Worm (Caenorhabditis elegans) whole organism, young adult: Measurements from ENCODE around the gene nasp-2.

Source experiments
- B0019.2 ChIP-seq: fragments of 200-800 bp; sonication (Bioruptor generic); conservative IDR thresholded peaks from 2 replicates; pipeline ENCODE4 v1.3.6; 2022; ENCODE audit warnings: missing genetic modification reagents, missing genetic modification characterization, missing compliant biosample characterization
- B0261.1 ChIP-seq: sonication (generic microtip); optimal IDR thresholded peaks from 2 replicates; lab custom pipeline; 2016; ENCODE audit warnings: mild to moderate bottlenecking, missing genetic modification characterization, moderate library complexity, missing compliant biosample characterization
- F37B4.10 ChIP-seq: fragments of 200-800 bp; sonication (Bioruptor generic); IDR thresholded peaks from 2 replicates; pipeline ENCODE4 v1.3.6; 2022; ENCODE audit warnings: missing genetic modification characterization, missing compliant biosample characterization
- F52B5.7 ChIP-seq: sonication (generic microtip); optimal IDR thresholded peaks from 2 replicates; lab custom pipeline; 2016; ENCODE audit warnings: mild to moderate bottlenecking, missing genetic modification characterization, missing compliant biosample characterization
- F57C9.4 ChIP-seq: sonication (generic microtip); optimal IDR thresholded peaks from 2 replicates; lab custom pipeline; 2017; ENCODE audit warnings: mild to moderate bottlenecking, missing genetic modification characterization, missing compliant biosample characterization
- Y53F4B.3 ChIP-seq: fragments of 200-800 bp; sonication (Bioruptor generic); IDR thresholded peaks from 2 replicates; pipeline ENCODE4 v1.3.6; 2022; ENCODE audit warnings: missing genetic modification reagents, missing genetic modification characterization, missing compliant biosample characterization
- akir-1 ChIP-seq: fragments of 200-800 bp; sonication (Bioruptor generic); optimal IDR thresholded peaks from 2 replicates; lab custom pipeline; 2018; ENCODE audit warnings: mild to moderate bottlenecking, missing genetic modification characterization, moderate library complexity, missing compliant biosample characterization
- aptf-3 ChIP-seq: fragments of 200-800 bp; sonication (Bioruptor generic); IDR thresholded peaks from 2 replicates; pipeline ENCODE4 v1.3.6; 2022; ENCODE audit warnings: missing genetic modification characterization, missing compliant biosample characterization
- atf-7 ChIP-seq: sonication (generic microtip); optimal IDR thresholded peaks from 2 replicates; lab custom pipeline; 2017; ENCODE audit warnings: mild to moderate bottlenecking, missing genetic modification characterization, missing compliant biosample characterization
- bed-2 ChIP-seq: fragments of 200-800 bp; sonication (Bioruptor generic); IDR thresholded peaks from 2 replicates; pipeline ENCODE4 v1.3.6; 2022; ENCODE audit warnings: missing genetic modification reagents, missing genetic modification characterization, missing compliant biosample characterization
- cebp-1 ChIP-seq, 2 experiments: fragments of 200-800 bp in 1 of 2; sonication (Bioruptor generic) in 1 of 2; sonication (generic microtip) in 1 of 2; IDR thresholded peaks in 1 of 2; optimal IDR thresholded peaks in 1 of 2; 2 replicates each; pipeline versions ENCODE4 v1.3.6 to Lab custom; 2017 to 2022; ENCODE audit warnings: missing compliant biosample characterization in 2 of 2, missing genetic modification characterization in 2 of 2, mild to moderate bottlenecking in 1 of 2, missing genetic modification reagents in 1 of 2, moderate library complexity in 1 of 2
- ceh-58 ChIP-seq: fragments of 200-800 bp; sonication (Bioruptor generic); IDR thresholded peaks from 2 replicates; pipeline ENCODE4 v1.3.6; 2022; ENCODE audit warnings: missing genetic modification characterization, missing compliant biosample characterization
- die-1 ChIP-seq: sonication (generic microtip); optimal IDR thresholded peaks from 2 replicates; lab custom pipeline; 2016; ENCODE audit warnings: missing genotype, mild to moderate bottlenecking, missing genetic modification characterization, missing compliant biosample characterization
- egl-18 ChIP-seq: fragments of 200-800 bp; sonication (Bioruptor generic); IDR thresholded peaks from 2 replicates; pipeline ENCODE4 v1.3.6; 2022; ENCODE audit warnings: missing genetic modification reagents, missing genetic modification characterization, missing compliant biosample characterization
- egrh-3 ChIP-seq: fragments of 200-800 bp; sonication (Bioruptor generic); IDR thresholded peaks from 2 replicates; pipeline ENCODE4 v1.3.6; 2022; ENCODE audit warnings: missing genetic modification reagents, missing genetic modification characterization, missing compliant biosample characterization
- hlh-26 ChIP-seq: fragments of 200-800 bp; sonication (Bioruptor generic); conservative IDR thresholded peaks from 2 replicates; pipeline ENCODE4 v1.3.6; 2022; ENCODE audit warnings: missing genetic modification reagents, missing genetic modification characterization, missing compliant biosample characterization
- let-607 ChIP-seq, 2 experiments: fragments of 200-800 bp in 1 of 2; sonication (Bioruptor generic) in 1 of 2; sonication (generic microtip) in 1 of 2; optimal IDR thresholded peaks; 2 replicates each; lab custom pipeline; 2016 to 2018; ENCODE audit warnings: mild to moderate bottlenecking in 2 of 2, missing compliant biosample characterization in 2 of 2, missing genetic modification characterization in 2 of 2, moderate library complexity in 2 of 2, missing genotype in 1 of 2
- lsl-1 ChIP-seq: fragments of 200-800 bp; sonication (Bioruptor generic); optimal IDR thresholded peaks from 2 replicates; lab custom pipeline; 2018; ENCODE audit warnings: mild to moderate bottlenecking, missing genetic modification characterization, moderate library complexity, missing compliant biosample characterization
- lsy-27 ChIP-seq: sonication (generic microtip); optimal IDR thresholded peaks from 2 replicates; lab custom pipeline; 2017; ENCODE audit warnings: missing genetic modification characterization, mild to moderate bottlenecking, missing compliant biosample characterization, antibody characterized with exemption, missing genotype, borderline replicate concordance; ENCODE audit not compliant: insufficient read depth
- mcd-1 ChIP-seq: fragments of 200-800 bp; sonication (Bioruptor generic); IDR thresholded peaks from 2 replicates; pipeline ENCODE4 v1.3.6; 2022; ENCODE audit warnings: missing genetic modification reagents, missing genetic modification characterization, missing compliant biosample characterization
- mel-28 ChIP-seq: sonication (generic microtip); optimal IDR thresholded peaks from 2 replicates; lab custom pipeline; 2016; ENCODE audit warnings: borderline replicate concordance, mild to moderate bottlenecking, missing genetic modification characterization, missing compliant biosample characterization
- nfya-1 ChIP-seq: sonication (generic microtip); optimal IDR thresholded peaks from 2 replicates; lab custom pipeline; 2017; ENCODE audit warnings: antibody characterized with exemption, missing compliant biosample characterization, missing genetic modification characterization, borderline replicate concordance; ENCODE audit not compliant: insufficient read depth
- nfya-2 ChIP-seq: fragments of 200-800 bp; sonication (Bioruptor generic); IDR thresholded peaks from 2 replicates; pipeline ENCODE4 v1.3.6; 2022; ENCODE audit warnings: missing genetic modification reagents, missing genetic modification characterization, missing compliant biosample characterization
- nhr-120 ChIP-seq: fragments of 200-800 bp; sonication (Bioruptor generic); IDR thresholded peaks from 2 replicates; pipeline ENCODE4 v1.3.6; 2022; ENCODE audit warnings: missing genetic modification characterization, missing compliant biosample characterization
- nhr-27 ChIP-seq: fragments of 200-800 bp; sonication (Bioruptor generic); optimal IDR thresholded peaks from 2 replicates; lab custom pipeline; 2018; ENCODE audit warnings: mild to moderate bottlenecking, missing genetic modification characterization, moderate library complexity, missing compliant biosample characterization
- nhr-80 ChIP-seq: sonication (generic microtip); optimal IDR thresholded peaks from 2 replicates; lab custom pipeline; 2016; ENCODE audit warnings: missing genetic modification characterization, missing compliant biosample characterization
- snpc-1.3 ChIP-seq: sonication (generic microtip); optimal IDR thresholded peaks from 2 replicates; lab custom pipeline; 2017; ENCODE audit warnings: missing genetic modification characterization, mild to moderate bottlenecking, missing compliant biosample characterization, antibody characterized with exemption, moderate library complexity, missing genotype, missing genetic modification reagents; ENCODE audit not compliant: insufficient read depth
- tbp1 ChIP-seq: fragments of 200-800 bp; sonication (Bioruptor generic); optimal IDR thresholded peaks from 2 replicates; lab custom pipeline; 2018; ENCODE audit warnings: mild to moderate bottlenecking, missing genetic modification characterization, missing compliant biosample characterization
- unc-130 ChIP-seq: sonication (generic microtip); optimal IDR thresholded peaks from 2 replicates; lab custom pipeline; 2016; ENCODE audit warnings: missing genetic modification reagents, missing genetic modification characterization, missing compliant biosample characterization
- zfh-2 ChIP-seq: fragments of 200-800 bp; sonication (Bioruptor generic); conservative IDR thresholded peaks from 2 replicates; pipeline ENCODE4 v1.3.6; 2022; ENCODE audit warnings: missing genetic modification reagents, missing genetic modification characterization, missing compliant biosample characterization
- ztf-18 ChIP-seq: sonication (generic microtip); optimal IDR thresholded peaks from 2 replicates; lab custom pipeline; 2016; ENCODE audit warnings: missing genotype, mild to moderate bottlenecking, missing genetic modification characterization, missing compliant biosample characterization
- ztf-22 ChIP-seq: fragments of 200-800 bp; sonication (Bioruptor generic); optimal IDR thresholded peaks from 2 replicates; lab custom pipeline; 2018; ENCODE audit warnings: mild to moderate bottlenecking, missing genetic modification characterization, moderate library complexity, missing compliant biosample characterization
- ztf-26 ChIP-seq: sonication (generic microtip); optimal IDR thresholded peaks from 2 replicates; lab custom pipeline; 2017; ENCODE audit warnings: missing genetic modification characterization, missing compliant biosample characterization
- ztf-3 ChIP-seq: fragments of 200-800 bp; sonication (Bioruptor generic); optimal IDR thresholded peaks from 2 replicates; lab custom pipeline; 2018; ENCODE audit warnings: mild to moderate bottlenecking, missing genetic modification characterization, missing compliant biosample characterization

nasp-2 gene

ce11 chrV:13269228-13269630, 42.8 kb downstream of the nasp-2 start (continued):
- peak; percentile 74 for TF ChIP-seq atf-7
- no peak for TF ChIP-seq Y53F4B.3 (GFP tag; lab: Robert Waterston, UW)
- TF ChIP-seq B0261.1 (tag; lab: Kevin White, UChicago) = no peak
- no peak for TF ChIP-seq F57C9.4 (tag; lab: Kevin White, UChicago)
- no peak for TF ChIP-seq egrh-3 (GFP tag; lab: Robert Waterston, UW)
- peak in 1 of 2 experiments; percentile 41 for TF ChIP-seq let-607 (tag; optimal IDR thresholded peaks at IDR 0.05; lab: Kevin White, UChicago)
- TF ChIP-seq ztf-18 (tag; lab: Kevin White, UChicago) = no peak
- TF ChIP-seq F37B4.10 (GFP tag; lab: Robert Waterston, UW) = no peak
- TF ChIP-seq ztf-22 = peak; percentile 23
- TF ChIP-seq B0019.2 (GFP tag; lab: Robert Waterston, UW) = no peak
- no peak for TF ChIP-seq nhr-27 (tag; lab: Kevin White, UChicago)
- TF ChIP-seq unc-130 (GFP tag; lab: Kevin White, UChicago) = no peak
- TF ChIP-seq mel-28 (tag; lab: Kevin White, UChicago) = no peak
- no peak for TF ChIP-seq F52B5.7
- TF ChIP-seq egl-18 (GFP tag; lab: Robert Waterston, UW) = no peak
- TF ChIP-seq, all 124 proteins: peak for 13

ce11 chrV:13268032-13268431, 44.0 kb downstream of the nasp-2 start:
- TF ChIP-seq nhr-120 (GFP tag; lab: Robert Waterston, UW) (no peak), nhr-80 (tag; lab: Kevin White, UChicago) (peak; percentile 84), cebp-1 (GFP tag; IDR thresholded peaks at IDR 0.05; lab: Robert Waterston, UW) (peak; percentile 54; the same call in 1 of the 2 replicates), cebp-1 (tag; optimal IDR thresholded peaks at IDR 0.05; lab: Kevin White, UChicago) (peak; percentile 74)
- TF ChIP-seq, all 124 proteins: peak for 2

- TF ChIP-seq aptf-3 (GFP tag; lab: Robert Waterston, UW) (no peak), zfh-2 (GFP tag; lab: Robert Waterston, UW) (no peak), nfya-2 (no peak), tbp1 (GFP tag; lab: Kevin White, UChicago) (no peak), hlh-26 (no peak), lsl-1 (GFP tag; lab: Kevin White, UChicago) (no peak), die-1 (tag; lab: Kevin White, UChicago) (no peak), F57C9.4 (tag; lab: Kevin White, UChicago) (no peak)
These were observed 45.4 kb downstream of the nasp-2 start for ce11 chrV:13266630-13267029.

- TF ChIP-seq bed-2 = no peak
- no peak for TF ChIP-seq lsy-27 (tag; lab: Kevin White, UChicago)
- no peak for TF ChIP-seq nfya-1 (tag; lab: Kevin White, UChicago)
- TF ChIP-seq ceh-58 (GFP tag; lab: Robert Waterston, UW) = no peak
- TF ChIP-seq mcd-1 (GFP tag; lab: Robert Waterston, UW) = no peak
- TF ChIP-seq snpc-1.3 (tag; lab: Kevin White, UChicago) = no peak
- no peak for TF ChIP-seq akir-1 (GFP tag; lab: Kevin White, UChicago)
- no peak for TF ChIP-seq ztf-26
- TF ChIP-seq ztf-3 (GFP tag; lab: Kevin White, UChicago) = no peak
These were observed 46.4 kb downstream of the nasp-2 start for ce11 chrV:13265628-13266027.
